Fruit fly (Drosophila melanogaster): Measurements from ENCODE around the gene RanGAP.

Gene RanGAP

DNA sequence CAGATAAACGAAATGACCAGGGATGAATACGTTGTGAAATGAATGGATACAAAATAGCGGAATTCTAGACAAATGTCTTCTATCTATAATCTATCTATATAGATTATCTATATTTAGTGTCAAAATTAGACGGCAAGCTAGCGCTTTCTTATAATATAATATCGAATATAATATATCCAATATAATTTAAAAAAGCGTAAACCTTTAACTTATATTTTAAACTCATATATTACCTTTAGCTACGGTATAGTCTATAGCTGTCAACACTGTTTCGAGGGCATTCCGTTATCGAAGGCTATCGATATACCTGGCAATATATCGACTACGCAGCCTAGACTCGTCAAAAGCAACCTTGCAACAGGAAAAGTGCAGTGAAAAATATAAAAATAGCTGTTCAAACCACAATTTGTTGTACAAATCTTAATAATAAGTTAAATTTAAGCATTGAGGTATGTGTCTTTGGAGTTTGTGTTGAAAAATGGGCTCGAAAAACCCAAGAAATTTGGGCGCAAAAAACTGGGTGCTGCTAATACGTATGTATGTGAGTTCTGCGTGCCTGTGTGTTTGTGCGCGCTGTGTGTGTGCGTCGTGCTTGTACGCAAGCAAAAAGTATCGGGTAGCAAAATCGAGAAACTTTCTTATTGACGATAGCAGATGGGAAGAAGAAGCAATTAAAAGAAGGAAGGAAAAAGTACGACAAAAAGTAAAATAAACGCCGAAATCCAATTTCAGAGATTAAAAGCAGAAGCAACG is 51.4 kb downstream of the RanGAP start, which contains the start of the genes swm and Ctu2:
Gene swm, plus strand, starts transcription at position 318 of the 753 bp plus-strand sequence.
Gene Ctu2, minus strand, starts transcription at position 320 of the 753 bp plus-strand sequence.
- TF ChIP-seq CTCF (optimal IDR thresholded peaks at IDR 0.05) (no peak), CG8478 (optimal IDR thresholded peaks at IDR 0.05) (no peak)
